Fruit fly (Drosophila melanogaster): ENCODE measurements around the gene futsch.
A peak's percentile ranks its signal among the peaks of the same experiment; 100 is the strongest.

DNA sequence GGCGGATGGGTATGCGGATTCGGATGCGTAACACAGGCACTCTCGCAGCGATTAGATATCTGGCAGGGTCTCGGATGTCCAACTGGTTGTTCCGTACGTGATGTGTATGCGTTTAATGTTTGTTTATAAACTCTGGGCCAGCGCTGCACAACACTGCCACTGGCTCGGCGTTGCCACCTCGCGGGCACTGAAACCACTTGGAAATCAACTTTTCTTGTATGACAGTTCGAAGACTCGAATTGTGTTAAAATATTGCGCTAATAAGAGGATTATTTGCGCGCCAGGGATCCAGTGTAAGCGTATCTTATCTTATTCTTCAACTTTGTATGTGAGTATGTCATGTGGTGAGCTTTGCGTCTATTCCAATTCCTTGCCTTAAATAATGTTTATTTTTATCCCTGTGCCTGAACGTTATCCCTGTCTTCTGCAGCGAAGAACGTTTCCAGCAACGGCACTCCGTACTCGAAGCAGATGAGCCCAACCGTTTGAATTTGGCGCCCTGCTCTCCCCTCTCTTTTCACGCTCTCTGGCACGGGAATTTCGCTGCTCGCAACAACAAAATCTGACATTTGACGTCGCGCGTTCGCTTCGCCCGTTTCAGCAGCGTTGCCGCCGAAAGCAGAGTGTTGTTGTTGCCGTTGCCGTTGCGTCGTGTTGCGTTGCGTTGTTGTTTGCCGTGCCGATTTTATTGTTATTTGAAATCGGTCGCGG lies 28.4 kb upstream of the futsch start, which contains the start of the genes CG3719 and CG32813:
- TF ChIP-seq NK7.1 (GFP tag; optimal IDR thresholded peaks at IDR 0.05) (no peak), CG9609 (GFP tag; optimal IDR thresholded peaks at IDR 0.05) (peak; percentile 23)

Data from whole organism, embryonic.